Fruit fly (Drosophila melanogaster): ENCODE measurements around the gene CG2898.

CG2898 gene

dm6 chrX:10375216-10375615, at the start of gene CG2898, which contains the start of gene CG32686:
CG2898 (plus strand) TSS chrX:10375374.
CG32686 (minus strand) TSS chrX:10375316.
- TF ChIP-seq noc (tag; optimal IDR thresholded peaks at IDR 0.05) = no peak

DNA sequence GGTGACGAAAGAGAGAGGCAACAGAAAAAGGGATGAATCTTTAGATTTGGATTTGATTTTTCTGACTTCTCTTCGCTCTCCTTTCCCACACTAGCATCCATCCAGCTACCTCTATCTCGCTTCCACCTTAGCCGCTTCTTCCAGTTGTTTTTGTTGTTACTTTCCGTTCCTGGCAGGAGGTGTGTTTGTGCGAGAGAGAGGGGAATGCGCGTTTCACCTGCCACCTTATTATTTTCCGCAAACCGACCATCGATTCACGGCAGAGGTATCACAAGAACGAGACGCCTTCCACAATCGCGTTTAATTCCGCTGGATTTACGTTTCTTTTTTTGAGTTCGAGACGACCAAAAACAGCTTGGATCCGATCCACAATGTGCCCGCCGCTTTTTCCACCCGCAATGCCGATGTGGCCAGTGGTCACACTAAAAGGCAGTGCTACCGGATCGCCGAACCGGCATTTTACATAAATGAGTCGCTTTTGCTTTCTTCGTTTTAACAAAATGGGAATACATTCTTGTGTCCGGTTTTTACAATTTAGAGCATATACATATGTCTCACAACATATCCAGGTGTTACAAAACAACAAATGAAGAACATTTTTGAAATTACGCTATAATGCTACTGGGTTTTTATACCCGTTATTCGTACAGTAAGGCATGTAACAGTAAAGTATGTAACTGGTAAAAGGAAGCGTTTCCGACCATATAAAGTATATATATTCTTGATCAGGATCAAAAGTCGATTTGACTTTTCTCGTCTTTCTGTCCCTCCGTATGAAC, 49.4 kb upstream of the CG2898 start, which contains the start of gene alpha-Man-Ia:
TSS of gene alpha-Man-Ia (minus strand) at position 392 of the 779 bp plus-strand sequence.
- no peak for TF ChIP-seq noc (tag; optimal IDR thresholded peaks at IDR 0.05)

dm6 chrX:10326346-10326830, 48.8 kb upstream of the CG2898 start, which contains the start of gene CG2909:
CG2909 (plus strand) TSS chrX:10326464.
- TF ChIP-seq noc (tag; optimal IDR thresholded peaks at IDR 0.05) = no peak

dm6 chrX:10329659-10330289, 45.4 kb upstream of the CG2898 start, which contains the start of gene Gip:
Gip (minus strand) TSS chrX:10329872.
- peak; percentile 62 for TF ChIP-seq noc (tag; optimal IDR thresholded peaks at IDR 0.05)

DNA sequence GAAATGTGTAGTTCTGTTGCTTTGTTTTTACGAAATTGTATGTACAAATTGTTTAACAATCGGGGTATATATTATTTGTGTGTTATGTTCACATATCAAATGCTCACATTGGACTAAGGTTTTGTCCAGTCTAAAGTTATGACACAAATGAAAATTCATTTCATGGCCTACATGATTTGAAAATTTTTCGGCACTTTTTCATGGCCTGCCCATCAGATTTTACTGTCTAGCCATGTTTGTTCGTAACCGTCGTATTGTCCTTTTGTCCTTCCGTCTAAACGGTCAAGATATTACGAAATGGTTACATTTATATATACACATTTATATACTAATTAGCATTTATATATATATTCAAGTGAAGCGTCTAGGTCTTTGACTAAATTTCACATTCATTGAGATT, 43.5 kb upstream of the CG2898 start, which contains the start of gene CG15306:
TSS of gene CG15306 (minus strand) at position 101 of the 400 bp plus-strand sequence.
- TF ChIP-seq noc (tag; optimal IDR thresholded peaks at IDR 0.05) = no peak

DNA sequence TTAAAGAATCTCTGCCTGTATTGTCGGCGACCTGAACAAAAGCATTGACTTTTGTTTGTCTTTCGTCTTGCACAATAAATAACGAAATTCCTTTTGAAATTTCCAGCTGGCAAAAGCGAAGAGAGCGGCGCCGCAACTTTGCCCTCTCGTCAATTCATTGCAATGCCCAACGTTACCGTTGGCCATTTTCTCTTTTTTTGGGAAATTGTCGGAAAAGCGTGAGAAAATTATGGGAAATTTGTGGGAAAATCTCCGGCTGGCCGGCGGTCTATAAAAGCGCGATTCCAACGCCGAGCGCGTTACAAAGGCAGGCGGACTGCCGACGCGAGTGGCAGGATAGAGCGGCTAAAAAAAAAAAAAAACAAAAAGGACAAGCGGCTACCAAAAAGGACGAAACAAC, 41.8 kb upstream of the CG2898 start, which contains the start of gene CG43740:
TSS of gene CG43740 (plus strand) at position 301 of the 400 bp plus-strand sequence.
- TF ChIP-seq noc (tag; optimal IDR thresholded peaks at IDR 0.05) = no peak

DNA sequence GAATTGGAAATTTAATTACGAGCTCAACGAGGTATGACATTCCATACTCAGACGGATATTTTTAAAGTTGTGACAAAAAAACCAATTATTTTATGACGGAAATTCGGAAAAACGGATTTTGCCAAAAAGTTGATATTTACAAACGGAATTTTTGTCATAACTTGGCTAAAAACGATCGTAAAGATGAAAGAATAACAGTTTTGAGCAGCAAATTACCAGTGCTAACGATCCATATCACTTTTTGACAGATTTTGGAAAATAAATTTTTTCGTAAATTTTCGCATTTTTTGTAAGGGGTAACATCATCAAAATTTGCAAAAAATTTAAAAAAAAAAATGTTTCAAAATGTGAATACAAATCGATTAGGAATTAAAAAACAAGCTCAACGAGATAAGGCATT, 34.7 kb upstream of the CG2898 start:
- no peak for TF ChIP-seq noc (tag; optimal IDR thresholded peaks at IDR 0.05)

- TF ChIP-seq noc (tag; optimal IDR thresholded peaks at IDR 0.05) = no peak
Measured at dm6 chrX:10347979-10348692, 27.0 kb upstream of the CG2898 start.

DNA sequence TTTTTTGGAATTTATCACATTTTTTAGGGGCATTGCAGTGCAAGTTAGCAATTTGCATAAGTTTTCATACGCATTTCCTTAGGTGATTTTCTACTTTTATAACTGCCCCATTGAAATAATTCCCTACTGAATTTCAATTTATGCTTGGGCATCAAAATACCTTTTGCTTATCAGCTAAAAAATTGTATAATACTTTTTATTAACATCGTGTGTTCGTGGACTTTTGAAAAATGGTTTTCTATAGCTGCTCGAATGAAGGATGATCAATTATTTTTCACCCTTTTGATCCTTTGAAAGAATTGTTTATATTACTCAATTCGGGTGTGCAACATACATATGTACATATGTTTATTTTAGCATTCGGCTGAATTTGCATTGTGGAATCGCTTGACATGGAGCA, 13.0 kb upstream of the CG2898 start:
- no peak for TF ChIP-seq noc (tag; optimal IDR thresholded peaks at IDR 0.05)

dm6 chrX:10362557-10363366, 12.4 kb upstream of the CG2898 start:
- TF ChIP-seq noc (tag; optimal IDR thresholded peaks at IDR 0.05) = peak; percentile 55

DNA sequence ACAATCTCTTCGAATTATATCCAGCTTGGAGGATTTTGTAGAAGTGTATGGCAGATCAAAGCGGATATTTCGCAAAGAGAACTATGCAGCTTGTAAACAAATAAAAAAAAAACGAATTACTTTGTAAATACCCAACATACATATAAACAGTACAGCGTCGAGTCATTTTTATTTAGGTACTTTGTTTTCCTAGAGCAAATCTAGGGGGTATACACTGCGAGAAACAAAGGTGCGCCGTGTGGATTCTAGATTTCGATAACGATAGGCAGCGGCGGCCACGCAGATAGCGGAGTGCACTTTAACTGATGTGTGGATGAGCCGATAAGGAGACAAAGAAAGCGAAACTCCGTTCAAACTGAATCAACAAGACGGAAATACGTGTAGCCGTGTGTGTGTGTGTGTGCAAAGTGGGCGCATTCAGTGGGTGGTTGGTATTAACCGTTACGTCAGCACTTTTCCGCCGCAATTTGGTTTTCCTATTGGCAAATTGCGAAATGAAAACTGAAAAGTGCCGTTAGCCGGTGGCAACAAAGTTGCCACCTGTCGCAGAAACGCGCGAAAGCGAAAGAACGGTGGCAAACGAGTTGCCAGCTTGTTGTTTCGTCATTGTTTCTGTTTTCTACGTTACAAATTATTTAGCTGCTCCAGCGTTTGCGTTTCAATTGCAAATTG, 10.5 kb upstream of the CG2898 start:
- no peak for TF ChIP-seq noc (tag; optimal IDR thresholded peaks at IDR 0.05)

DNA sequence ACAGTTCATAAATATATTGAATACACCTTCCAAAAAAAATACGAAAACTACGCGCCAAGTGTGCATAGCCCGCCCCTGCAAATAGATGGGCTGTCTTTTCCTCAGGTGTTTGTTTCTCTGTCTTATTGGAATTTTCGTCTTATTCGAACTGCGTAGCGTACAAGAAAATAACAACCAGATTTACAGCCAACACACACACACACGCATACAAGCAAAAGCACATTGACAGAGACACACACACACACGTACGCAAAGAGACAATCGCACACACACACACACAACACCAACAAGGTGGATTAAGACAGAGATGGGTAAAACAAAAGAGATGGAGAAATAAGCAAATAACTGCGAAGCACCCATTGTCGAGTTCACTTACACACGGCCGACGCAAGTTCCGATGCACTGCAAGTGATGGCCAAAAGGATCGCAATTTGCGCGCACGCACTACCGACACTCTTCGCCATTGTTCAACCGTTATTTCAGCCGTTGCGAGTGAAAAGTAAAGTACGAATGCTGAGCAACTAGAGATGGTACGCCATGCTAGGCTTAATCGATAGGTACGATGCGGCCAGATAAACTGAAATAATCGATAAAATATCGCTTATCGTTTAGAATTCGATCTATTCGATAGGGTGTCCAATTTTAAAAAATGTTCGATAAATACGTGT, 9.3 kb upstream of the CG2898 start:
- peak; percentile 46 for TF ChIP-seq noc (tag; optimal IDR thresholded peaks at IDR 0.05)

DNA sequence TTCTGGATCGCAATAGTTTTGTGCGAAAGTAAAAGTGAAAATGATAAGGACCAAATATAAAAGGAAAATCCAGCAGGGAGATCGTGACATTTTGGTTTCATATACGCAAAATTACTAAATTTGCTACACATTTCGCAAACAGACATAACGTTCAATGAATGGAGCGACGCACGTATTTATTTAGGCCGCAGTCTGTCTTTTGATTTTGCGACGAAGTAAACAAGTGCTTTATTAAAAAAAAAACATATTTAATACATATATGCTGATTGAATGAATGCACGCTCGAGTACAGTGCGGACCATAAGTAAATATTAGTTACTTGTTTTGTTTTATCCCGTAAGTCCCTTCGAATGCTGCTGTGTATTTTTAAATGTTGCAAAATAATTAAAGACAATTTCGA, 7.8 kb upstream of the CG2898 start, which contains the start of gene CG32679:
TSS of gene CG32679 (minus strand) at position 101 of the 400 bp plus-strand sequence.
- no peak for TF ChIP-seq noc (tag; optimal IDR thresholded peaks at IDR 0.05)

dm6 chrX:10367801-10368203, 7.4 kb upstream of the CG2898 start, which contains the start of gene CG17841:
CG17841 (plus strand) TSS chrX:10368052.
- TF ChIP-seq noc (tag; optimal IDR thresholded peaks at IDR 0.05) = no peak
